Fruit fly (Drosophila melanogaster) S2 (cell line): ENCODE measurements around the gene fh.
A peak's percentile ranks its signal among the peaks of the same experiment; 100 is the strongest.

Experiments used
- CG8478 ChIP-seq: fragments of >200 bp; optimal IDR thresholded peaks from 2 replicates; lab custom pipeline; 2018
- CTCF ChIP-seq, 2 experiments: fragments of >200 bp; optimal IDR thresholded peaks; 2 replicates each; lab custom pipeline; 2018

DNA sequence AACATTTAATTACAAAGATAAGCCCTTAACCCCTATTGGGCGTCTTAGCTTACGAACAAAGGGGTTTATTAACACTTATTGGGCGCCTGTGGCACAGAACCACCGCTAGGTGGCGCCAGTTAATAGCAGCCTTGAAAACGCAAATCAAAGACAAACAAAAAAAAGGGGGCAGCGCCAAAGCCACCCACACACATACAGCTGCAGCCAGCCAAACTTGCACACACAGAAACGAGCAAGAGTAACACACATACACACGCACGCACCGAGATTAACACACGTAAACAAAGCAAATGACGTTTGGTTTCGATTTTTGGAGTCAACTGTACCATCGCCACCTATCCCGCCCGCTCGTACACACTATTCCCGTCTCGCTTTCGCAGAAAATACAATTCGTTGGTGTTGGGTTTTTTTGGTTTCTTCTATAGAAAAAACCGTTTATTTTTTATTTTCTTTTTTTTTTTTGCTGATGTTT, 3.3 kb upstream of the fh start:
- TF ChIP-seq CG8478 (lab: Kevin White, UChicago) (no peak), CTCF (optimal IDR thresholded peaks at IDR 0.05; lab: Kevin White, UChicago) (peak; percentile 85 to 89)
